Fruit fly (Drosophila melanogaster) whole organism, embryonic: ENCODE results near the gene jagn.

Experiments used
- Bdp1 ChIP-seq: fragments of 200-800 bp; sonication (Bioruptor generic); optimal IDR thresholded peaks from 3 replicates; lab custom pipeline; 2016; ENCODE audit warnings: missing biosample characterization, missing genetic modification characterization
- CG10654 ChIP-seq: fragments of 200-800 bp; sonication (Bioruptor generic); optimal IDR thresholded peaks from 2 replicates; lab custom pipeline; 2016; ENCODE audit warnings: missing biosample characterization, missing genetic modification characterization
- CG11085 ChIP-seq: fragments of 200-800 bp; sonication (Bioruptor generic); IDR thresholded peaks from 2 replicates; pipeline ENCODE4 v1.3.6; 2022; ENCODE audit warnings: missing biosample characterization, missing genetic modification characterization
- CG11093 ChIP-seq: fragments of 200-800 bp; sonication (Bioruptor generic); IDR thresholded peaks from 3 replicates; pipeline ENCODE4 v1.3.6; 2022; ENCODE audit warnings: missing biosample characterization, missing genetic modification characterization
- CG13775 ChIP-seq: fragments of 200-800 bp; sonication (Bioruptor generic); optimal IDR thresholded peaks from 3 replicates; lab custom pipeline; 2017; ENCODE audit warnings: missing biosample characterization, mild to moderate bottlenecking, missing genetic modification characterization
- CG14667 ChIP-seq: fragments of 200-800 bp; sonication (Bioruptor generic); IDR thresholded peaks from 2 replicates; pipeline ENCODE4 v1.3.6; 2022; ENCODE audit warnings: missing biosample characterization, missing genetic modification characterization
- CG15269 ChIP-seq: fragments of 200-800 bp; sonication (Bioruptor generic); optimal IDR thresholded peaks from 2 replicates; lab custom pipeline; 2018; ENCODE audit warnings: missing biosample characterization, mild to moderate bottlenecking, missing genetic modification characterization, moderate library complexity
- CG16815 ChIP-seq: fragments of 200-800 bp; sonication (Bioruptor generic); optimal IDR thresholded peaks from 3 replicates; lab custom pipeline; 2017; ENCODE audit warnings: missing biosample characterization, mild to moderate bottlenecking, missing genetic modification characterization
- CG16863 ChIP-seq: fragments of 200-800 bp; sonication (Bioruptor generic); optimal IDR thresholded peaks from 3 replicates; lab custom pipeline; 2016; ENCODE audit warnings: missing biosample characterization, missing genetic modification characterization
- CG1792 ChIP-seq: fragments of 200-800 bp; sonication (Bioruptor generic); optimal IDR thresholded peaks from 2 replicates; lab custom pipeline; 2016; ENCODE audit warnings: missing biosample characterization, missing genetic modification characterization
- CG18262 ChIP-seq: fragments of 200-800 bp; optimal IDR thresholded peaks from 3 replicates; lab custom pipeline; 2019; ENCODE audit warnings: missing biosample characterization, mild to moderate bottlenecking, missing genetic modification characterization, moderate library complexity
- CG1832 ChIP-seq: fragments of 200-800 bp; sonication (Bioruptor generic); optimal IDR thresholded peaks from 2 replicates; lab custom pipeline; 2017; ENCODE audit warnings: missing biosample characterization, mild to moderate bottlenecking, missing genetic modification characterization, inconsistent platforms
- CG18619 ChIP-seq: fragments of 200-800 bp; sonication (Bioruptor generic); optimal IDR thresholded peaks from 3 replicates; lab custom pipeline; 2017; ENCODE audit warnings: missing biosample characterization, mild to moderate bottlenecking, missing genetic modification characterization
- CG3065 ChIP-seq: fragments of 200-800 bp; sonication (Bioruptor generic); optimal IDR thresholded peaks from 2 replicates; lab custom pipeline; 2016; ENCODE audit warnings: missing biosample characterization, missing genetic modification characterization
- CG31224 ChIP-seq: fragments of 200-800 bp; sonication (Bioruptor generic); IDR thresholded peaks from 2 replicates; pipeline ENCODE4 v1.3.6; 2022; ENCODE audit warnings: missing biosample characterization, missing genetic modification characterization
- CG4282 ChIP-seq: fragments of 200-800 bp; sonication (Bioruptor generic); optimal IDR thresholded peaks from 2 replicates; lab custom pipeline; 2016; ENCODE audit warnings: missing biosample characterization, missing genetic modification characterization
- CG4360 ChIP-seq: fragments of 200-800 bp; sonication (Bioruptor generic); IDR thresholded peaks from 2 replicates; pipeline ENCODE4 v1.3.6; 2022; ENCODE audit warnings: missing biosample characterization, missing genetic modification characterization
- CG4820 ChIP-seq: fragments of 200-800 bp; sonication (Bioruptor generic); optimal IDR thresholded peaks from 3 replicates; lab custom pipeline; 2016; ENCODE audit warnings: missing biosample characterization, missing genetic modification characterization
- CG4854 ChIP-seq: fragments of 200-800 bp; sonication (Bioruptor generic); optimal IDR thresholded peaks from 2 replicates; lab custom pipeline; 2016; ENCODE audit warnings: missing biosample characterization, missing genetic modification characterization, inconsistent platforms
- CG7271 ChIP-seq: fragments of 200-800 bp; sonication (Bioruptor generic); optimal IDR thresholded peaks from 2 replicates; lab custom pipeline; 2018; ENCODE audit warnings: missing biosample characterization, mild to moderate bottlenecking, missing genetic modification characterization, moderate library complexity
- CG8290 ChIP-seq, 3 experiments: fragments of 200-800 bp; sonication (Bioruptor generic); optimal IDR thresholded peaks; 2 replicates each; lab custom pipeline; 2016 to 2019; ENCODE audit warnings: missing biosample characterization in 3 of 3, missing genetic modification characterization in 3 of 3, mild to moderate bottlenecking in 2 of 3, moderate library complexity in 1 of 3
- Chrac-16 ChIP-seq: fragments of 200-800 bp; sonication (Bioruptor generic); optimal IDR thresholded peaks from 3 replicates; lab custom pipeline; 2016; ENCODE audit warnings: missing biosample characterization, missing genetic modification characterization
- CrebB ChIP-seq: fragments of 200-800 bp; sonication (Bioruptor generic); optimal IDR thresholded peaks from 3 replicates; lab custom pipeline; 2018; ENCODE audit warnings: missing biosample characterization, mild to moderate bottlenecking, missing genetic modification characterization
- Dip2 ChIP-seq: fragments of 200-800 bp; sonication (Bioruptor generic); IDR thresholded peaks from 2 replicates; pipeline ENCODE4 v1.3.6; 2022; ENCODE audit warnings: missing biosample characterization, missing genetic modification characterization
- Ets97D ChIP-seq: fragments of 200-800 bp; sonication (Bioruptor generic); optimal IDR thresholded peaks from 3 replicates; lab custom pipeline; 2016; ENCODE audit warnings: missing biosample characterization, missing genetic modification characterization
- GATAe ChIP-seq: fragments of 200-800 bp; sonication (Bioruptor generic); conservative IDR thresholded peaks from 2 replicates; pipeline ENCODE4 v1.3.6; 2022; ENCODE audit warnings: missing biosample characterization, missing genetic modification characterization
- H15 ChIP-seq: fragments of 200-800 bp; sonication (Bioruptor generic); IDR thresholded peaks from 3 replicates; pipeline ENCODE4 v1.3.6; 2022; ENCODE audit warnings: missing biosample characterization, missing genetic modification characterization
- Jarid2 ChIP-seq: fragments of 200-800 bp; sonication (Bioruptor generic); optimal IDR thresholded peaks from 3 replicates; lab custom pipeline; 2017; ENCODE audit warnings: mild to moderate bottlenecking, missing biosample characterization, missing genetic modification reagents, missing genetic modification characterization
- Lhr ChIP-seq: fragments of 200-800 bp; sonication (Bioruptor generic); optimal IDR thresholded peaks from 3 replicates; lab custom pipeline; 2017; ENCODE audit warnings: mild to moderate bottlenecking, missing biosample characterization, missing genetic modification reagents, missing genetic modification characterization
- Lpt ChIP-seq: fragments of >200 bp; optimal IDR thresholded peaks from 2 replicates; lab custom pipeline; 2018; ENCODE audit warnings: missing biosample characterization, missing genetic modification characterization
- MBD-R2 ChIP-seq: fragments of 200-800 bp; sonication (Bioruptor generic); IDR thresholded peaks from 2 replicates; pipeline ENCODE4 v1.3.6; 2022; ENCODE audit warnings: missing biosample characterization, missing genetic modification characterization
- NfI ChIP-seq: fragments of 200-800 bp; sonication (Bioruptor generic); optimal IDR thresholded peaks from 3 replicates; lab custom pipeline; 2018; ENCODE audit warnings: missing biosample characterization, mild to moderate bottlenecking, missing genetic modification characterization, moderate library complexity
- Optix ChIP-seq: fragments of 200-800 bp; sonication (Bioruptor generic); IDR thresholded peaks from 3 replicates; pipeline ENCODE4 v1.3.6; 2022; ENCODE audit warnings: missing biosample characterization, missing genetic modification characterization
- Taf1 ChIP-seq: fragments of 200-800 bp; sonication (Bioruptor generic); IDR thresholded peaks from 2 replicates; pipeline ENCODE4 v1.3.6; 2022; ENCODE audit warnings: missing biosample characterization, missing genetic modification characterization
- Tbp ChIP-seq: fragments of >200 bp; optimal IDR thresholded peaks from 2 replicates; lab custom pipeline; 2018; ENCODE audit warnings: missing biosample characterization, missing genetic modification characterization
- ara ChIP-seq: fragments of 200-800 bp; sonication (Bioruptor generic); IDR thresholded peaks from 2 replicates; pipeline ENCODE4 v1.3.6; 2022; ENCODE audit warnings: missing biosample characterization, missing genetic modification characterization
- cad ChIP-seq: fragments of >200 bp; optimal IDR thresholded peaks from 2 replicates; lab custom pipeline; 2017; ENCODE audit warnings: missing biosample characterization, missing genetic modification characterization
- chif ChIP-seq, 2 experiments: fragments of 200-800 bp; sonication (Bioruptor generic); optimal IDR thresholded peaks; 3 replicates each; lab custom pipeline; 2016; ENCODE audit warnings: missing biosample characterization in 2 of 2, missing genetic modification characterization in 2 of 2
- fd102C ChIP-seq: fragments of 200-800 bp; sonication (Bioruptor generic); optimal IDR thresholded peaks from 2 replicates; lab custom pipeline; 2018; ENCODE audit warnings: missing biosample characterization, mild to moderate bottlenecking, missing genetic modification characterization, moderate library complexity
- fd96Cb ChIP-seq: fragments of 200-800 bp; sonication (Bioruptor generic); optimal IDR thresholded peaks from 2 replicates; lab custom pipeline; 2018; ENCODE audit warnings: missing biosample characterization, mild to moderate bottlenecking, missing genetic modification characterization, moderate library complexity
- her ChIP-seq: fragments of 200-800 bp; sonication (Bioruptor generic); optimal IDR thresholded peaks from 2 replicates; lab custom pipeline; 2016; ENCODE audit warnings: missing biosample characterization, missing genetic modification characterization
- kah ChIP-seq: fragments of 200-800 bp; sonication (Bioruptor generic); optimal IDR thresholded peaks from 2 replicates; lab custom pipeline; 2018; ENCODE audit warnings: missing biosample characterization, mild to moderate bottlenecking, missing genetic modification characterization
- lola ChIP-seq, 3 experiments: fragments of >200 bp in 2 of 3; fragments of 200-800 bp in 1 of 3; sonication (Bioruptor generic) in 1 of 3; optimal IDR thresholded peaks; 2 replicates each; lab custom pipeline; 2017 to 2019; ENCODE audit warnings: missing biosample characterization in 3 of 3, missing genetic modification characterization in 3 of 3, mild to moderate bottlenecking in 1 of 3, moderate library complexity in 1 of 3
- mirr ChIP-seq: fragments of 200-800 bp; sonication (Bioruptor generic); optimal IDR thresholded peaks from 3 replicates; lab custom pipeline; 2018; ENCODE audit warnings: missing biosample characterization, mild to moderate bottlenecking, missing genetic modification characterization
- otp ChIP-seq: fragments of 200-800 bp; sonication (Bioruptor generic); IDR thresholded peaks from 3 replicates; pipeline ENCODE4, ENCODE4 v1.3.6; 2022; ENCODE audit warnings: missing biosample characterization, missing genetic modification characterization
- pum ChIP-seq: fragments of 200-800 bp; sonication (Bioruptor generic); optimal IDR thresholded peaks from 2 replicates; lab custom pipeline; 2016; ENCODE audit warnings: missing biosample characterization, missing genetic modification characterization
- ro ChIP-seq: fragments of 200-800 bp; sonication (Bioruptor generic); IDR thresholded peaks from 2 replicates; pipeline ENCODE4 v1.3.6; 2022; ENCODE audit warnings: missing biosample characterization, missing genetic modification characterization
- sd ChIP-seq: fragments of 200-800 bp; sonication (Bioruptor generic); optimal IDR thresholded peaks from 3 replicates; lab custom pipeline; 2018; ENCODE audit warnings: missing biosample characterization, mild to moderate bottlenecking, missing genetic modification characterization, moderate library complexity
- tio ChIP-seq: fragments of 200-800 bp; sonication (Bioruptor generic); optimal IDR thresholded peaks from 2 replicates; lab custom pipeline; 2017; ENCODE audit warnings: missing biosample characterization, missing genetic modification characterization, inconsistent platforms
- tna ChIP-seq: fragments of 200-800 bp; sonication (Bioruptor generic); IDR thresholded peaks from 2 replicates; pipeline ENCODE4 v1.3.6; 2022; ENCODE audit warnings: missing biosample characterization, missing genetic modification characterization; ENCODE audit not compliant: partially characterized antibody
- wek ChIP-seq: fragments of 200-800 bp; sonication (Bioruptor generic); optimal IDR thresholded peaks from 3 replicates; lab custom pipeline; 2018; ENCODE audit warnings: missing biosample characterization, mild to moderate bottlenecking, missing genetic modification characterization, moderate library complexity

jagn gene

dm6 chr3R:5791497-5791896 lies 12.4 kb downstream of the jagn start, which contains the start of gene Hpf1 (continued):
- TF ChIP-seq H15 (GFP tag; lab: Robert Waterston, UW) (peak; percentile 97), CG3065 (peak; percentile 98), Lhr (GFP tag; lab: Kevin White, UChicago) (peak; percentile 93), mirr (GFP tag; lab: Kevin White, UChicago) (peak; percentile 99), tio (GFP tag; lab: Kevin White, UChicago) (peak; percentile 98), kah (GFP tag; lab: Kevin White, UChicago) (peak; percentile 92), sd (peak; percentile 94), CG11093 (peak; percentile 98), her (GFP tag; lab: Kevin White, UChicago) (peak; percentile 96), tna (GFP tag; lab: Robert Waterston, UW) (no peak), CG13775 (GFP tag; lab: Kevin White, UChicago) (peak; percentile 98), CG16863 (GFP tag; lab: Kevin White, UChicago) (peak; percentile 98), fd96Cb (peak; percentile 98), Optix (GFP tag; lab: Robert Waterston, UW) (peak; percentile 96), Bdp1 (GFP tag; lab: Kevin White, UChicago) (peak; percentile 92), CG4820 (GFP tag; lab: Kevin White, UChicago) (peak; percentile 97), wek (GFP tag; lab: Kevin White, UChicago) (peak; percentile 99), Tbp (GFP tag; lab: Kevin White, UChicago) (no peak), NfI (GFP tag; lab: Kevin White, UChicago) (peak; percentile 98), CG10654 (GFP tag; lab: Kevin White, UChicago) (peak; percentile 97), ara (GFP tag; lab: Robert Waterston, UW) (peak; percentile 96), Jarid2 (GFP tag; lab: Kevin White, UChicago) (peak; percentile 84), CG4854 (GFP tag; lab: Kevin White, UChicago) (peak; percentile 96), CG4360 (GFP tag; lab: Robert Waterston, UW) (peak; percentile 73), CG16815 (GFP tag; lab: Kevin White, UChicago) (peak; percentile 98), Dip2 (GFP tag; lab: Robert Waterston, UW) (peak; percentile 73), chif (GFP tag; optimal IDR thresholded peaks at IDR 0.05; lab: Kevin White, UChicago) (peak; percentile 98), CG11085 (GFP tag; lab: Robert Waterston, UW) (peak; percentile 96), CG1832 (no peak), ro (GFP tag; lab: Robert Waterston, UW) (peak; percentile 92), cad (GFP tag; lab: Kevin White, UChicago) (no peak), CG15269 (peak; percentile 99), Chrac-16 (peak; percentile 99), CG31224 (GFP tag; lab: Robert Waterston, UW) (peak; percentile 95), MBD-R2 (GFP tag; lab: Robert Waterston, UW) (peak; percentile 99), CG18619 (peak; percentile 98), CG4282 (GFP tag; lab: Kevin White, UChicago) (peak; percentile 97), CG18262 (tag; lab: Kevin White, UChicago) (peak; percentile 98), Taf1 (GFP tag; lab: Robert Waterston, UW) (peak; percentile 97), CG8290 (GFP tag; optimal IDR thresholded peaks at IDR 0.05; lab: Kevin White, UChicago) (peak; percentile 92), CG8290 (tag; optimal IDR thresholded peaks at IDR 0.05; lab: Kevin White, UChicago) (peak; percentile 82 to 98), CG1792 (GFP tag; lab: Kevin White, UChicago) (peak; percentile 97), CG14667 (GFP tag; lab: Robert Waterston, UW) (peak; percentile 96), fd102C (peak; percentile 63), pum (GFP tag; lab: Kevin White, UChicago) (peak; percentile 98), CG7271 (tag; lab: Kevin White, UChicago) (peak; percentile 90), GATAe (GFP tag; lab: Robert Waterston, UW) (peak; percentile 96), otp (peak; percentile 97), Lpt (GFP tag; lab: Kevin White, UChicago) (no peak), Ets97D (peak; percentile 94), CrebB (tag; lab: Kevin White, UChicago) (peak; percentile 98), lola (GFP tag; optimal IDR thresholded peaks at IDR 0.05; lab: Kevin White, UChicago) (peak in 1 of 3 experiments; percentile 96)
